Fruit fly (Drosophila melanogaster): ENCODE results near the gene Sec16.

Sec16 gene

dm6 chrX:12631317-12632156 is 35.7 kb downstream of the Sec16 start, which contains the start of gene Tomosyn (continued):
- TF ChIP-seq bowl (GFP tag; IDR thresholded peaks at IDR 0.05) (no peak), CG10959 (GFP tag; IDR thresholded peaks at IDR 0.05) (no peak), ttk (GFP tag; IDR thresholded peaks at IDR 0.05) (no peak), slbo (GFP tag; IDR thresholded peaks at IDR 0.05) (no peak), CG16813 (GFP tag; IDR thresholded peaks at IDR 0.05; ENCODE audit: partially characterized antibody) (peak; percentile 80), CG12071 (GFP tag; optimal IDR thresholded peaks at IDR 0.05) (no peak), chm (GFP tag; IDR thresholded peaks at IDR 0.05) (no peak), CG11723 (GFP tag; optimal IDR thresholded peaks at IDR 0.05) (no peak), bsh (GFP tag; optimal IDR thresholded peaks at IDR 0.05) (peak in 1 of 2 experiments; percentile 58), ken (GFP tag; IDR thresholded peaks at IDR 0.05) (peak; percentile 22; the same call in 1 of the 3 replicates), ro (GFP tag; IDR thresholded peaks at IDR 0.05) (no peak), NC2α (GFP tag; optimal IDR thresholded peaks at IDR 0.05) (no peak), slp2 (GFP tag; optimal IDR thresholded peaks at IDR 0.05) (no peak), pros (GFP tag; optimal IDR thresholded peaks at IDR 0.05) (no peak), wdn (GFP tag; IDR thresholded peaks at IDR 0.05) (no peak), HLH3B (GFP tag; IDR thresholded peaks at IDR 0.05) (no peak), CG1529 (GFP tag; optimal IDR thresholded peaks at IDR 0.05) (no peak), CG17359 (tag; optimal IDR thresholded peaks at IDR 0.05) (peak; percentile 52), dmrt99B (tag; optimal IDR thresholded peaks at IDR 0.05) (peak; percentile 19), shn (GFP tag; optimal IDR thresholded peaks at IDR 0.05) (no peak), HmgD (GFP tag; optimal IDR thresholded peaks at IDR 0.05) (no peak), CG4730 (GFP tag; IDR thresholded peaks at IDR 0.05) (no peak), repo (GFP tag; optimal IDR thresholded peaks at IDR 0.05) (no peak), tgo (GFP tag; IDR thresholded peaks at IDR 0.05) (no peak), CG17802 (tag; optimal IDR thresholded peaks at IDR 0.05) (no peak), CG2889 (GFP tag; IDR thresholded peaks at IDR 0.05) (no peak), bab2 (GFP tag; optimal IDR thresholded peaks at IDR 0.05) (peak; percentile 13), CG6654 (GFP tag; optimal IDR thresholded peaks at IDR 0.05) (no peak), fd102C (GFP tag; optimal IDR thresholded peaks at IDR 0.05) (no peak), crc (GFP tag; optimal IDR thresholded peaks at IDR 0.05) (no peak), ssp (GFP tag; IDR thresholded peaks at IDR 0.05) (peak; percentile 49), Elba2 (GFP tag; optimal IDR thresholded peaks at IDR 0.05) (peak; percentile 14), ewg (GFP tag; optimal IDR thresholded peaks at IDR 0.05) (no peak), vnd (GFP tag; IDR thresholded peaks at IDR 0.05; ENCODE audit: partially characterized antibody) (peak; percentile 67), CG4404 (GFP tag; IDR thresholded peaks at IDR 0.05) (no peak), Sry-δ (GFP tag; optimal IDR thresholded peaks at IDR 0.05) (peak; percentile 90), lilli (GFP tag; optimal IDR thresholded peaks at IDR 0.05) (peak; percentile 59), toy (GFP tag; IDR thresholded peaks at IDR 0.05) (no peak), zen2 (GFP tag; IDR thresholded peaks at IDR 0.05; ENCODE audit: partially characterized antibody) (peak; percentile 29; the same call in 1 of the 3 replicates), ab (GFP tag; optimal IDR thresholded peaks at IDR 0.05) (no peak), CG10209 (GFP tag; optimal IDR thresholded peaks at IDR 0.05) (no peak), CG13424 (tag; optimal IDR thresholded peaks at IDR 0.05) (peak; percentile 49), CG9215 (GFP tag; IDR thresholded peaks at IDR 0.05) (no peak), Chrac-16 (GFP tag; optimal IDR thresholded peaks at IDR 0.05) (peak; percentile 7), CG13624 (GFP tag; optimal IDR thresholded peaks at IDR 0.05) (peak; percentile 51), Eip74EF (GFP tag; optimal IDR thresholded peaks at IDR 0.05) (no peak), Hand (GFP tag; optimal IDR thresholded peaks at IDR 0.05) (no peak), vvl (GFP tag; IDR thresholded peaks at IDR 0.05) (peak; percentile 33; the same call in 1 of the 2 replicates), chinmo (GFP tag; IDR thresholded peaks at IDR 0.05; ENCODE audit: partially characterized antibody) (peak; percentile 67; the same call in 2 of the 4 replicates)
